Fruit fly (Drosophila melanogaster): ENCODE results near the gene CG31525.
A peak's percentile ranks its signal among the peaks of the same experiment; 100 is the strongest.

CG31525 gene

dm6 chr3R:4452345-4453044 is 25.7 kb downstream of the CG31525 start:
- TF ChIP-seq CG17801 (GFP tag; optimal IDR thresholded peaks at IDR 0.05; ENCODE audit: partially characterized antibody) = no peak

- peak; percentile 14 for TF ChIP-seq CG17801 (GFP tag; optimal IDR thresholded peaks at IDR 0.05; ENCODE audit: partially characterized antibody)
Measured at dm6 chr3R:4453213-4453956, 26.6 kb downstream of the CG31525 start.

dm6 chr3R:4457625-4458024 is 30.8 kb downstream of the CG31525 start:
- no peak for TF ChIP-seq CG17801 (GFP tag; optimal IDR thresholded peaks at IDR 0.05; ENCODE audit: partially characterized antibody)

- TF ChIP-seq CG17801 (GFP tag; optimal IDR thresholded peaks at IDR 0.05; ENCODE audit: partially characterized antibody) = no peak
Measured at dm6 chr3R:4458272-4458671, 31.4 kb downstream of the CG31525 start.

dm6 chr3R:4462783-4463182 is 36.0 kb downstream of the CG31525 start, which contains the start of gene CG31522:
CG31522 (minus strand) TSS chr3R:4462883.
- no peak for TF ChIP-seq CG17801 (GFP tag; optimal IDR thresholded peaks at IDR 0.05; ENCODE audit: partially characterized antibody)

dm6 chr3R:4466894-4467293 is 40.1 kb downstream of the CG31525 start:
- TF ChIP-seq CG17801 (GFP tag; optimal IDR thresholded peaks at IDR 0.05; ENCODE audit: partially characterized antibody) = no peak

- TF ChIP-seq CG17801 (GFP tag; optimal IDR thresholded peaks at IDR 0.05; ENCODE audit: partially characterized antibody) = no peak
Measured at dm6 chr3R:4468926-4469325, 42.1 kb downstream of the CG31525 start.

- no peak for TF ChIP-seq CG17801 (GFP tag; optimal IDR thresholded peaks at IDR 0.05; ENCODE audit: partially characterized antibody)
Measured at dm6 chr3R:4470695-4471046, 43.8 kb downstream of the CG31525 start.

- peak; percentile 27 for TF ChIP-seq CG17801 (GFP tag; optimal IDR thresholded peaks at IDR 0.05; ENCODE audit: partially characterized antibody)
Measured at dm6 chr3R:4471047-4471751, 44.4 kb downstream of the CG31525 start.

- no peak for TF ChIP-seq CG17801 (GFP tag; optimal IDR thresholded peaks at IDR 0.05; ENCODE audit: partially characterized antibody)
Measured at dm6 chr3R:4471846-4472693, 45.2 kb downstream of the CG31525 start.

dm6 chr3R:4472694-4472975 is 45.8 kb downstream of the CG31525 start:
- TF ChIP-seq CG17801 (GFP tag; optimal IDR thresholded peaks at IDR 0.05; ENCODE audit: partially characterized antibody) = no peak

- no peak for TF ChIP-seq CG17801 (GFP tag; optimal IDR thresholded peaks at IDR 0.05; ENCODE audit: partially characterized antibody)
Measured at dm6 chr3R:4475378-4475777, 48.5 kb downstream of the CG31525 start.

dm6 chr3R:4476004-4476403 is 49.2 kb downstream of the CG31525 start:
- no peak for TF ChIP-seq CG17801 (GFP tag; optimal IDR thresholded peaks at IDR 0.05; ENCODE audit: partially characterized antibody)

Data from ovary, adult (tissue).